Worm (Caenorhabditis elegans) whole organism, L4 larva: ENCODE data around the gene kap-1.

Source experiments
- F44E2.7 ChIP-seq: fragments of 200-800 bp; sonication (Bioruptor generic); IDR thresholded peaks from 2 replicates; pipeline ENCODE4 v2.1.2; 2022; ENCODE audit warnings: missing genetic modification characterization, missing compliant biosample characterization
- Y105C5A.15 ChIP-seq: fragments of 200-800 bp; sonication (Bioruptor generic); IDR thresholded peaks from 2 replicates; pipeline ENCODE4 v1.3.6; 2022; ENCODE audit warnings: missing genetic modification characterization, missing compliant biosample characterization
- Y48G9A.11 ChIP-seq: fragments of 200-800 bp; sonication (Bioruptor generic); IDR thresholded peaks from 2 replicates; pipeline ENCODE4 v1.3.6; 2022; ENCODE audit warnings: missing genetic modification reagents, missing genetic modification characterization, missing compliant biosample characterization
- Y5F2A.4 ChIP-seq: fragments of 200-800 bp; sonication (Bioruptor generic); optimal IDR thresholded peaks from 2 replicates; lab custom pipeline; 2018; ENCODE audit warnings: mild to moderate bottlenecking, missing genetic modification characterization, missing compliant biosample characterization
- aha-1 ChIP-seq: fragments of 150-350 bp; peaks from one replicate; lab custom pipeline; 2014; ENCODE audit warnings: missing biosample characterization, missing genetic modification characterization
- cey-2 ChIP-seq: sonication (generic microtip); optimal IDR thresholded peaks from 3 replicates; lab custom pipeline; 2017; ENCODE audit warnings: missing genetic modification characterization, mild to moderate bottlenecking, missing compliant biosample characterization, antibody characterized with exemption, borderline replicate concordance; ENCODE audit not compliant: insufficient read depth
- ctbp-1 ChIP-seq: fragments of 200-800 bp; sonication (Bioruptor generic); IDR thresholded peaks from 2 replicates; pipeline ENCODE4 v1.3.6; 2022; ENCODE audit warnings: missing genetic modification reagents, missing genetic modification characterization, missing compliant biosample characterization
- daf-16 ChIP-seq, 3 experiments: sonication (generic microtip); optimal IDR thresholded peaks; 2 replicates each; lab custom pipeline; 2016 to 2017; ENCODE audit warnings: missing genetic modification characterization in 3 of 3, missing genetic modification reagents in 3 of 3, mild to moderate bottlenecking in 2 of 3, missing compliant biosample characterization in 2 of 3, missing biosample characterization in 1 of 3, moderate library complexity in 1 of 3
- daf-8 ChIP-seq: fragments of 200-800 bp; sonication (Bioruptor generic); IDR thresholded peaks from 2 replicates; pipeline ENCODE4 v1.3.6; 2022; ENCODE audit warnings: missing genetic modification characterization, missing compliant biosample characterization
- dmd-8 ChIP-seq: fragments of 200-800 bp; sonication (Bioruptor generic); IDR thresholded peaks from 2 replicates; pipeline ENCODE4 v1.3.6; 2022; ENCODE audit warnings: missing genetic modification characterization, missing compliant biosample characterization
- hif-1 ChIP-seq, 2 experiments: sonication (generic microtip); optimal IDR thresholded peaks; 2 replicates each; lab custom pipeline; 2016 to 2017; ENCODE audit warnings: missing compliant biosample characterization in 2 of 2, missing genetic modification characterization in 2 of 2, missing genetic modification reagents in 2 of 2, missing genotype in 2 of 2, mild to moderate bottlenecking in 1 of 2
- hlh-11 ChIP-seq: fragments of 200-800 bp; sonication (Bioruptor generic); optimal IDR thresholded peaks from 2 replicates; lab custom pipeline; 2018; ENCODE audit warnings: mild to moderate bottlenecking, missing genetic modification characterization, missing compliant biosample characterization
- hlh-30 ChIP-seq: sonication (generic microtip); optimal IDR thresholded peaks from 2 replicates; lab custom pipeline; 2017; ENCODE audit warnings: antibody characterized with exemption, mild to moderate bottlenecking, missing genetic modification characterization, missing compliant biosample characterization; ENCODE audit not compliant: insufficient read depth
- lin-1 ChIP-seq: fragments of 200-800 bp; sonication (Bioruptor generic); IDR thresholded peaks from 2 replicates; pipeline ENCODE4 v1.3.6; 2022; ENCODE audit warnings: missing genetic modification reagents, missing genetic modification characterization, missing compliant biosample characterization
- lin-38 ChIP-seq: fragments of 200-800 bp; sonication (Bioruptor generic); IDR thresholded peaks from 2 replicates; pipeline ENCODE4 v1.3.6; 2022; ENCODE audit warnings: missing genetic modification reagents, missing genetic modification characterization, missing compliant biosample characterization
- madf-5 ChIP-seq, 2 experiments: fragments of 200-800 bp; sonication (Bioruptor generic); IDR thresholded peaks; 2 replicates each; pipeline ENCODE4 v1.3.6; 2022; ENCODE audit warnings: missing compliant biosample characterization in 2 of 2, missing genetic modification characterization in 2 of 2
- madf-9 ChIP-seq: fragments of 200-800 bp; sonication (Bioruptor generic); conservative IDR thresholded peaks from 2 replicates; pipeline ENCODE4 v1.3.6; 2022; ENCODE audit warnings: missing genetic modification reagents, missing genetic modification characterization, missing compliant biosample characterization
- nhr-102 ChIP-seq: sonication (generic microtip); optimal IDR thresholded peaks from 2 replicates; lab custom pipeline; 2016; ENCODE audit warnings: mild to moderate bottlenecking, missing genetic modification characterization, moderate library complexity, missing compliant biosample characterization
- pqm-1 ChIP-seq: sonication (generic microtip); optimal IDR thresholded peaks from 2 replicates; lab custom pipeline; 2017; ENCODE audit warnings: missing biosample characterization, missing genetic modification characterization
- rbr-2 ChIP-seq: sonication (generic microtip); optimal IDR thresholded peaks from 2 replicates; lab custom pipeline; 2016; ENCODE audit warnings: missing genotype, missing genetic modification characterization, missing compliant biosample characterization
- tag-97 ChIP-seq: fragments of 200-800 bp; sonication (Bioruptor generic); IDR thresholded peaks from 2 replicates; pipeline ENCODE4 v1.3.6; 2022; ENCODE audit warnings: missing genetic modification characterization, missing compliant biosample characterization
- unc-130 ChIP-seq: sonication (generic microtip); optimal IDR thresholded peaks from 2 replicates; lab custom pipeline; 2016; ENCODE audit warnings: missing genetic modification reagents, missing genetic modification characterization, missing compliant biosample characterization
- zfp-3 ChIP-seq: fragments of 200-800 bp; sonication (Bioruptor generic); conservative IDR thresholded peaks from 2 replicates; pipeline ENCODE4 v1.3.6; 2022; ENCODE audit warnings: missing genetic modification reagents, missing genetic modification characterization, missing compliant biosample characterization

kap-1 gene

DNA sequence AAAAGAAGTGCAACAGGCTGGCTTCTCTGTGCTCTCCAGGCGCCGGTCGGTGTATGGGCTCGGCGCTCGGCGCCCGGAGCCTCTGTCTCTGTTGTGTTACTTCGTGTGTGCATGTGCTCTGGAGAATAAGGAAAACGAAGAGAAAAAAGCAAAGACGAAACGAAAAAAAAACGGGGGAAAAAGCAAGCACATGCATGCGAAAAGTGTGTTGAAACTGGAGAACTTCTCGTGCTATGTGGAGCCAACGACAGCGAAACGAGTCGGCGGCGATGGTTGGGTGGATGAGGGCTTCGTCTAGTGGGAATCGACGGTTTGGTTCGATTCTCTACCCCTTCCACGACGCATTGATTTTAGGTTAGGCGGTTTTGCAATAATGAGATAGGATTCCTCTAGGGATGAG is 48.7 kb downstream of the kap-1 start (continued):
- peak; percentile 94 for TF ChIP-seq aha-1
- TF ChIP-seq tag-97 = no peak
- peak; percentile 19 for TF ChIP-seq nhr-102 (tag; lab: Kevin White, UChicago)
- no peak for TF ChIP-seq daf-8 (GFP tag; lab: Robert Waterston, UW)
- no peak for TF ChIP-seq lin-1 (GFP tag; lab: Robert Waterston, UW)
- TF ChIP-seq hlh-11 (tag; lab: Kevin White, UChicago) = peak; percentile 66
- peak; percentile 24 for TF ChIP-seq pqm-1
- peak; percentile 65 for TF ChIP-seq rbr-2 (tag; lab: Kevin White, UChicago)
- peak; percentile 14 for TF ChIP-seq Y5F2A.4
- no peak for TF ChIP-seq F44E2.7 (GFP tag; lab: Robert Waterston, UW)
- TF ChIP-seq ctbp-1 (GFP tag; lab: Robert Waterston, UW) = peak; percentile 64; the same call in 1 of the 2 replicates
- TF ChIP-seq hif-1 (tag; optimal IDR thresholded peaks at IDR 0.05; lab: Kevin White, UChicago) = peak in 1 of 2 experiments; percentile 36
- TF ChIP-seq unc-130 (GFP tag; lab: Kevin White, UChicago) = no peak
- peak in 1 of 2 experiments; percentile 18 for TF ChIP-seq daf-16 (GFP tag; optimal IDR thresholded peaks at IDR 0.05; lab: Kevin White, UChicago)
- no peak for TF ChIP-seq daf-16 (tag; optimal IDR thresholded peaks at IDR 0.05; lab: Kevin White, UChicago)
- TF ChIP-seq hlh-30 = peak; percentile 85
- 0 out of 2 replicates have a peak, but pooled peaks have one; percentile 17 for TF ChIP-seq zfp-3
- TF ChIP-seq Y105C5A.15 = 0 out of 2 replicates have a peak, but pooled peaks have one; percentile 68
- no peak for TF ChIP-seq cey-2 (tag; lab: Kevin White, UChicago)
- TF ChIP-seq lin-38 (GFP tag; lab: Robert Waterston, UW) = peak; percentile 65
- peak; percentile 58; the same call in 1 of the 2 replicates for TF ChIP-seq Y48G9A.11 (GFP tag; lab: Robert Waterston, UW)
- 0 out of 2 replicates have a peak, but pooled peaks have one; percentile 15 for TF ChIP-seq dmd-8
- 0 out of 2 replicates have a peak, but pooled peaks have one; percentile 9 for TF ChIP-seq madf-9 (GFP tag; lab: Robert Waterston, UW)
- TF ChIP-seq madf-5 (GFP tag; IDR thresholded peaks at IDR 0.05; lab: Robert Waterston, UW) = 0 out of 4 replicates have a peak, but pooled peaks of 1 of the 2 experiments have one; percentile 41
